Fruit fly (Drosophila melanogaster) whole organism, embryonic: Measurements from ENCODE around the gene CG31161.

ENCODE experiments used
- Asciz ChIP-seq: fragments of 200-800 bp; sonication (Bioruptor generic); optimal IDR thresholded peaks from 2 replicates; lab custom pipeline; 2017; ENCODE audit warnings: missing biosample characterization, mild to moderate bottlenecking, missing genetic modification characterization, missing genetic modification reagents
- Atf3 ChIP-seq: fragments of 200-800 bp; sonication (Bioruptor generic); optimal IDR thresholded peaks from 3 replicates; lab custom pipeline; 2016; ENCODE audit warnings: missing biosample characterization, missing genetic modification characterization
- Atf6 ChIP-seq: fragments of 200-800 bp; sonication (Bioruptor generic); IDR thresholded peaks from 2 replicates; pipeline ENCODE4 v1.3.6; 2022; ENCODE audit warnings: missing biosample characterization, missing genetic modification characterization
- B-H2 ChIP-seq: fragments of 200-800 bp; sonication (Bioruptor generic); optimal IDR thresholded peaks from 2 replicates; lab custom pipeline; 2018; ENCODE audit warnings: missing biosample characterization, mild to moderate bottlenecking, missing genetic modification characterization
- BEAF-32 ChIP-seq: fragments of 200-800 bp; sonication (Bioruptor generic); optimal IDR thresholded peaks from 3 replicates; lab custom pipeline; 2017; ENCODE audit warnings: missing biosample characterization, missing genetic modification characterization, mild to moderate bottlenecking, moderate library complexity, missing genetic modification reagents
- Bgb ChIP-seq: fragments of 200-800 bp; sonication (Bioruptor generic); IDR thresholded peaks from 2 replicates; pipeline ENCODE4 v1.3.6; 2022; ENCODE audit warnings: missing biosample characterization, missing genetic modification characterization; ENCODE audit not compliant: partially characterized antibody
- CG11093 ChIP-seq: fragments of 200-800 bp; sonication (Bioruptor generic); IDR thresholded peaks from 3 replicates; pipeline ENCODE4 v1.3.6; 2022; ENCODE audit warnings: missing biosample characterization, missing genetic modification characterization
- CG11560 ChIP-seq: fragments of 200-800 bp; sonication (Bioruptor generic); IDR thresholded peaks from 3 replicates; pipeline ENCODE4 v1.3.6; 2022; ENCODE audit warnings: missing biosample characterization, missing genetic modification characterization
- CG16815 ChIP-seq: fragments of 200-800 bp; sonication (Bioruptor generic); optimal IDR thresholded peaks from 3 replicates; lab custom pipeline; 2017; ENCODE audit warnings: missing biosample characterization, mild to moderate bottlenecking, missing genetic modification characterization
- CG1792 ChIP-seq: fragments of 200-800 bp; sonication (Bioruptor generic); optimal IDR thresholded peaks from 2 replicates; lab custom pipeline; 2016; ENCODE audit warnings: missing biosample characterization, missing genetic modification characterization
- CG3163 ChIP-seq: fragments of 200-800 bp; sonication (Bioruptor generic); optimal IDR thresholded peaks from 3 replicates; lab custom pipeline; 2016; ENCODE audit warnings: missing biosample characterization, missing genetic modification characterization
- CG6272 ChIP-seq: fragments of 200-800 bp; sonication (Bioruptor generic); IDR thresholded peaks from 2 replicates; pipeline ENCODE4 v1.3.6; 2022; ENCODE audit warnings: missing biosample characterization, missing genetic modification characterization
- CG7271 ChIP-seq: fragments of 200-800 bp; sonication (Bioruptor generic); optimal IDR thresholded peaks from 2 replicates; lab custom pipeline; 2018; ENCODE audit warnings: missing biosample characterization, mild to moderate bottlenecking, missing genetic modification characterization, moderate library complexity
- CG7987 ChIP-seq: fragments of 200-800 bp; sonication (Bioruptor generic); optimal IDR thresholded peaks from 2 replicates; lab custom pipeline; 2018; ENCODE audit warnings: missing biosample characterization, mild to moderate bottlenecking, missing genetic modification characterization, moderate library complexity
- CG8089 ChIP-seq: fragments of 200-800 bp; sonication (Bioruptor generic); optimal IDR thresholded peaks from 3 replicates; lab custom pipeline; 2016; ENCODE audit warnings: missing biosample characterization, missing genetic modification characterization
- CG8290 ChIP-seq, 3 experiments: fragments of 200-800 bp; sonication (Bioruptor generic); optimal IDR thresholded peaks; 2 replicates each; lab custom pipeline; 2016 to 2019; ENCODE audit warnings: missing biosample characterization in 3 of 3, missing genetic modification characterization in 3 of 3, mild to moderate bottlenecking in 2 of 3, moderate library complexity in 1 of 3
- CG8388 ChIP-seq: fragments of 200-800 bp; sonication (Bioruptor generic); optimal IDR thresholded peaks from 2 replicates; lab custom pipeline; 2019; ENCODE audit warnings: missing biosample characterization, mild to moderate bottlenecking, missing genetic modification characterization, moderate library complexity
- CG8765 ChIP-seq: fragments of 200-800 bp; sonication (Bioruptor generic); IDR thresholded peaks from 2 replicates; pipeline ENCODE4 v1.3.6; 2022; ENCODE audit warnings: missing biosample characterization, missing genetic modification characterization
- Deaf1 ChIP-seq: fragments of 200-800 bp; optimal IDR thresholded peaks from 3 replicates; lab custom pipeline; 2019; ENCODE audit warnings: missing biosample characterization, mild to moderate bottlenecking, missing genetic modification characterization, moderate library complexity
- Dip2 ChIP-seq: fragments of 200-800 bp; sonication (Bioruptor generic); IDR thresholded peaks from 2 replicates; pipeline ENCODE4 v1.3.6; 2022; ENCODE audit warnings: missing biosample characterization, missing genetic modification characterization
- Dll ChIP-seq: fragments of 200-800 bp; sonication (Bioruptor generic); IDR thresholded peaks from 4 replicates; pipeline ENCODE4 v1.3.6; 2022; ENCODE audit warnings: missing biosample characterization, missing genetic modification characterization; ENCODE audit not compliant: partially characterized antibody
- Ets65A ChIP-seq: fragments of 200-800 bp; sonication (Bioruptor generic); peaks from one replicate; lab custom pipeline; 2016; ENCODE audit warnings: missing biosample characterization, missing genetic modification characterization
- HLHmδ ChIP-seq: fragments of 200-800 bp; sonication (Bioruptor generic); optimal IDR thresholded peaks from 2 replicates; lab custom pipeline; 2018; ENCODE audit warnings: missing biosample characterization, mild to moderate bottlenecking, missing genetic modification characterization, moderate library complexity
- Kr ChIP-seq: fragments of 200-800 bp; sonication (Bioruptor generic); optimal IDR thresholded peaks from 2 replicates; lab custom pipeline; 2017; ENCODE audit warnings: missing biosample characterization, mild to moderate bottlenecking, missing genetic modification characterization
- Mrtf ChIP-seq: fragments of 200-800 bp; sonication (Bioruptor generic); IDR thresholded peaks from 3 replicates; pipeline ENCODE4 v1.3.6; 2022; ENCODE audit warnings: missing biosample characterization, missing genetic modification characterization
- Neu2 ChIP-seq: fragments of 200-800 bp; sonication (Bioruptor generic); optimal IDR thresholded peaks from 3 replicates; lab custom pipeline; 2016; ENCODE audit warnings: missing biosample characterization, missing genetic modification characterization, borderline replicate concordance
- Vsx1 ChIP-seq: fragments of 200-800 bp; sonication (Bioruptor generic); optimal IDR thresholded peaks from 2 replicates; lab custom pipeline; 2017; ENCODE audit warnings: missing biosample characterization, mild to moderate bottlenecking, missing genetic modification characterization, missing genetic modification reagents
- abd-A ChIP-seq: fragments of 200-800 bp; sonication (Bioruptor generic); optimal IDR thresholded peaks from 3 replicates; lab custom pipeline; 2019; ENCODE audit warnings: missing biosample characterization, mild to moderate bottlenecking, missing genetic modification characterization, moderate library complexity
- ac ChIP-seq: fragments of 200-800 bp; sonication (Bioruptor generic); optimal IDR thresholded peaks from 3 replicates; lab custom pipeline; 2017; ENCODE audit warnings: missing biosample characterization, mild to moderate bottlenecking, missing genetic modification characterization
- al ChIP-seq: fragments of 200-800 bp; sonication (Bioruptor generic); IDR thresholded peaks from 2 replicates; pipeline ENCODE4 v1.3.6; 2022; ENCODE audit warnings: missing biosample characterization, missing genetic modification characterization
- btn ChIP-seq: fragments of 200-800 bp; sonication (Bioruptor generic); optimal IDR thresholded peaks from 2 replicates; lab custom pipeline; 2016; ENCODE audit warnings: missing biosample characterization, missing genetic modification characterization
- dmrt99B ChIP-seq: fragments of 200-800 bp; sonication (Bioruptor generic); optimal IDR thresholded peaks from 2 replicates; lab custom pipeline; 2018; ENCODE audit warnings: missing biosample characterization, mild to moderate bottlenecking, missing genetic modification characterization, moderate library complexity
- dpn ChIP-seq, 2 experiments: fragments of 200-800 bp; sonication (Bioruptor generic); optimal IDR thresholded peaks; 3 replicates each; lab custom pipeline; 2016; ENCODE audit warnings: missing biosample characterization in 2 of 2, missing genetic modification characterization in 2 of 2
- fd64A ChIP-seq: fragments of 200-800 bp; sonication (Bioruptor generic); optimal IDR thresholded peaks from 3 replicates; lab custom pipeline; 2018; ENCODE audit warnings: missing biosample characterization, mild to moderate bottlenecking, missing genetic modification characterization
- fu2 ChIP-seq: fragments of 200-800 bp; sonication (Bioruptor generic); optimal IDR thresholded peaks from 2 replicates; lab custom pipeline; 2016; ENCODE audit warnings: missing biosample characterization, missing genetic modification characterization
- gcm2 ChIP-seq: fragments of 200-800 bp; sonication (Bioruptor generic); optimal IDR thresholded peaks from 2 replicates; lab custom pipeline; 2016; ENCODE audit warnings: missing biosample characterization, missing genetic modification characterization
- gem ChIP-seq: fragments of 200-800 bp; sonication (Bioruptor generic); optimal IDR thresholded peaks from 2 replicates; lab custom pipeline; 2019; ENCODE audit warnings: missing biosample characterization, mild to moderate bottlenecking, missing genetic modification characterization, moderate library complexity
- gro ChIP-seq: fragments of 200-800 bp; sonication (Bioruptor generic); optimal IDR thresholded peaks from 2 replicates; lab custom pipeline; 2016; ENCODE audit warnings: missing biosample characterization, missing genetic modification characterization
- hkb ChIP-seq, 2 experiments: fragments of 200-800 bp in 1 of 2; fragments of >200 bp in 1 of 2; sonication (Bioruptor generic) in 1 of 2; IDR thresholded peaks in 1 of 2; optimal IDR thresholded peaks in 1 of 2; 2 replicates each; pipeline versions ENCODE4 v1.3.6 to Lab custom; 2017 to 2022; ENCODE audit warnings: missing biosample characterization in 1 of 2, missing genetic modification characterization in 1 of 2
- kni ChIP-seq: fragments of 200-800 bp; sonication (Bioruptor generic); optimal IDR thresholded peaks from 3 replicates; lab custom pipeline; 2017; ENCODE audit warnings: mild to moderate bottlenecking, missing biosample characterization, missing genetic modification reagents, missing genetic modification characterization
- mirr ChIP-seq: fragments of 200-800 bp; sonication (Bioruptor generic); optimal IDR thresholded peaks from 3 replicates; lab custom pipeline; 2018; ENCODE audit warnings: missing biosample characterization, mild to moderate bottlenecking, missing genetic modification characterization
- phol ChIP-seq: fragments of 200-800 bp; sonication (Bioruptor generic); optimal IDR thresholded peaks from 3 replicates; lab custom pipeline; 2018; ENCODE audit warnings: missing biosample characterization, mild to moderate bottlenecking, missing genetic modification characterization, moderate library complexity
- pros ChIP-seq: fragments of 200-800 bp; sonication (Bioruptor generic); optimal IDR thresholded peaks from 3 replicates; lab custom pipeline; 2019; ENCODE audit warnings: missing biosample characterization, mild to moderate bottlenecking, missing genetic modification characterization, moderate library complexity
- seq ChIP-seq: fragments of 200-800 bp; sonication (Bioruptor generic); IDR thresholded peaks from 2 replicates; pipeline ENCODE4 v1.3.6; 2022; ENCODE audit warnings: missing biosample characterization, missing genetic modification characterization
- tio ChIP-seq: fragments of 200-800 bp; sonication (Bioruptor generic); optimal IDR thresholded peaks from 2 replicates; lab custom pipeline; 2017; ENCODE audit warnings: missing biosample characterization, missing genetic modification characterization, inconsistent platforms
- trh ChIP-seq: fragments of 200-800 bp; sonication (Bioruptor generic); optimal IDR thresholded peaks from 2 replicates; lab custom pipeline; 2016; ENCODE audit warnings: missing biosample characterization, missing genetic modification characterization
- unpg ChIP-seq: fragments of 200-800 bp; sonication (Bioruptor generic); optimal IDR thresholded peaks from 3 replicates; lab custom pipeline; 2018; ENCODE audit warnings: missing biosample characterization, mild to moderate bottlenecking, missing genetic modification characterization, moderate library complexity
- wor ChIP-seq: fragments of 200-800 bp; sonication (Bioruptor generic); IDR thresholded peaks from 2 replicates; pipeline ENCODE4 v1.3.6; 2022; ENCODE audit warnings: missing biosample characterization, missing genetic modification characterization

CG31161 gene

DNA sequence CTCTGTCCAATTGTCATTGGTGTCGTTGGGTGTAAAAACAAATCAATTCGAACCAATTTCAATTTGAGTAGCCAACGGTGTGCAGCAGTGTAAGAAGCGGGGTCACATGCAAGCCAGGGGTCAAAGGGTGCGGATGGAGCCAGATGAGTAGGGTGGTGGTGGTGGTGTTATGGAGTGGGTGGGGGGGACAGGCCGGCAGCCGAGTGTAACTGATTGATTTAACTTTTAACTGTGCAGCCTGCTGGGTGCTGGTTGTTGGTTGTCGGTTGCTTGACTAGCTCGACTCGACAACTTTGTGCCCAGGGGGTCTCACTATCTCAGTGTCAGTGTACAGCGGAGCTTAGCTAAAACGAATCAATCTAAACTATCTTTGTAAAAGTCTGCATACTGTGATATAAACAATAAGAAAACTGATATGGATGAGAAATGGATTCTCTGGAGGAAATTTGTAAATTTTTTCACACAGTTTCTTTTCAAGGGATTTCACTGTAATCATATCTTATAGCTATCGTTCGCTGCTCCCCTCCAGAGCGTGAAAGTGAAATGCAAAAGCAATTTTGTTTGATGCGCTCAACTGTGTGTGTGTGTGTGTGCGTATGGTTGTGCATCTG lies 18.9 kb upstream of the CG31161 start (continued):
- TF ChIP-seq gem (no peak), CG11093 (GFP tag; lab: Robert Waterston, UW) (peak; percentile 72; the same call in 2 of the 3 replicates), phol (tag; lab: Kevin White, UChicago) (peak; percentile 77), CG3163 (peak; percentile 15), CG8089 (GFP tag; lab: Kevin White, UChicago) (no peak), CG7271 (tag; lab: Kevin White, UChicago) (no peak), unpg (GFP tag; lab: Kevin White, UChicago) (no peak), Atf3 (GFP tag; lab: Kevin White, UChicago) (peak; percentile 29), CG8290 (GFP tag; optimal IDR thresholded peaks at IDR 0.05; lab: Kevin White, UChicago) (no peak), CG8290 (tag; optimal IDR thresholded peaks at IDR 0.05; lab: Kevin White, UChicago) (no peak), Vsx1 (no peak), CG8388 (GFP tag; lab: Kevin White, UChicago) (peak; percentile 75), HLHmδ (GFP tag; lab: Kevin White, UChicago) (no peak), Atf6 (peak; percentile 45; the same call in 1 of the 2 replicates), CG11560 (0 out of 3 replicates have a peak, but pooled peaks have one; percentile 58), Bgb (GFP tag; lab: Robert Waterston, UW) (no peak), Dll (GFP tag; lab: Robert Waterston, UW) (no peak), CG16815 (GFP tag; lab: Kevin White, UChicago) (no peak), trh (GFP tag; lab: Kevin White, UChicago) (no peak), Ets65A (GFP tag; lab: Kevin White, UChicago) (peak; percentile 85), dmrt99B (no peak), mirr (GFP tag; lab: Kevin White, UChicago) (no peak), CG6272 (GFP tag; lab: Robert Waterston, UW) (peak; percentile 61), pros (no peak), dpn (GFP tag; optimal IDR thresholded peaks at IDR 0.05; lab: Kevin White, UChicago) (peak in 1 of 2 experiments; percentile 52), ac (GFP tag; lab: Kevin White, UChicago) (no peak), wor (GFP tag; lab: Robert Waterston, UW) (peak; percentile 69; the same call in 1 of the 2 replicates), kni (no peak), Asciz (no peak), Deaf1 (tag; lab: Kevin White, UChicago) (no peak), B-H2 (GFP tag; lab: Kevin White, UChicago) (no peak), gro (GFP tag; lab: Kevin White, UChicago) (no peak), btn (GFP tag; lab: Kevin White, UChicago) (peak; percentile 40), al (0 out of 2 replicates have a peak, but pooled peaks have one; percentile 34), BEAF-32 (GFP tag; lab: Kevin White, UChicago) (no peak), abd-A (tag; lab: Kevin White, UChicago) (no peak), fu2 (GFP tag; lab: Kevin White, UChicago) (no peak), CG7987 (no peak), tio (GFP tag; lab: Kevin White, UChicago) (no peak), Neu2 (no peak), Kr (no peak), gcm2 (GFP tag; lab: Kevin White, UChicago) (no peak), fd64A (GFP tag; lab: Kevin White, UChicago) (peak; percentile 28), CG1792 (GFP tag; lab: Kevin White, UChicago) (peak; percentile 7), seq (peak; percentile 57), hkb (optimal IDR thresholded peaks at IDR 0.05; lab: Kevin White, UChicago) (no peak), hkb (GFP tag; IDR thresholded peaks at IDR 0.05; lab: Robert Waterston, UW) (peak; percentile 79), Mrtf (0 out of 3 replicates have a peak, but pooled peaks have one; percentile 9), CG8765 (no peak), Dip2 (GFP tag; lab: Robert Waterston, UW) (no peak)
